Worm (Caenorhabditis elegans): Measurements from ENCODE around the gene smgl-2.

DNA sequence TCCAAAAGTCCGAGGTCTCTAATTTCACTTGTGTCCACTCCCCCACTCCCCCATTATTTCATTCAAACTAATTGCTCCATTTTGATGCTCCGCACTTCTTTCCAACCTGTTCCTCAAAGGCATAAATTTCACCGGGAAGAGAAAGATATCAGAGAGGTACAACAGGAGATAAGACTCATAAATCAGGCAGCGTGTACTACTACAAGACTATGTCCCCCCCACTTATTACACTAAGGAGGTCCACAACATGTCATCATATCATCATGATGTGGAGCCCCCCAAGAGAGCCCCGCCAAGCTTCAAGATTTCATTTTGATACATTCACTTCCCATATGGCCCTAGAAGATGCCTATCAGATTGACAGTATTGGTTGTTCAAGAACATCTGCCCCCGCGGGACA, 39.5 kb downstream of the smgl-2 start:
- no peak for TF ChIP-seq nhr-76 (tag; optimal IDR thresholded peaks at IDR 0.05)
- TF ChIP-seq pqm-1 (tag; optimal IDR thresholded peaks at IDR 0.05) = no peak
- no peak for TF ChIP-seq nhr-77 (tag; optimal IDR thresholded peaks at IDR 0.05)
- TF ChIP-seq lin-39 (tag; optimal IDR thresholded peaks at IDR 0.05) = no peak
- TF ChIP-seq ztf-11 (tag; optimal IDR thresholded peaks at IDR 0.05) = no peak
- TF ChIP-seq aly-2 (tag; optimal IDR thresholded peaks at IDR 0.05) = no peak
- TF ChIP-seq mdl-1 (tag; optimal IDR thresholded peaks at IDR 0.05) = no peak
- no peak for TF ChIP-seq nhr-28 (tag; optimal IDR thresholded peaks at IDR 0.05)
- TF ChIP-seq fkh-2 (tag; optimal IDR thresholded peaks at IDR 0.05) = no peak
- no peak for TF ChIP-seq eor-1 (tag; optimal IDR thresholded peaks at IDR 0.05)
- TF ChIP-seq ceh-16 (tag; optimal IDR thresholded peaks at IDR 0.05) = no peak
- no peak for TF ChIP-seq nhr-12 (tag; optimal IDR thresholded peaks at IDR 0.05)
- no peak for TF ChIP-seq nhr-11 (tag; optimal IDR thresholded peaks at IDR 0.05)

All from whole organism, L3 larva.